Fruit fly (Drosophila melanogaster): ENCODE data around the gene Mybbp1A.

- TF ChIP-seq br (GFP tag; optimal IDR thresholded peaks at IDR 0.05): no peak
- TF ChIP-seq h (GFP tag; optimal IDR thresholded peaks at IDR 0.05): no peak
- no peak for TF ChIP-seq CG32264 (GFP tag; optimal IDR thresholded peaks at IDR 0.05)
- no peak for TF ChIP-seq fru (GFP tag; optimal IDR thresholded peaks at IDR 0.05)
- TF ChIP-seq Rel (GFP tag; optimal IDR thresholded peaks at IDR 0.05): no peak
- no peak for TF ChIP-seq Rel (tag; optimal IDR thresholded peaks at IDR 0.05)
- TF ChIP-seq dmrt93B (GFP tag; optimal IDR thresholded peaks at IDR 0.05): no peak
- no peak for TF ChIP-seq Hr83 (GFP tag; optimal IDR thresholded peaks at IDR 0.05; ENCODE audit: poor library complexity, severe bottlenecking)
- TF ChIP-seq sage (GFP tag; optimal IDR thresholded peaks at IDR 0.05): no peak
- peak in 1 of 2 experiments; percentile 1 for TF ChIP-seq foxo (GFP tag; optimal IDR thresholded peaks at IDR 0.05)
- no peak for TF ChIP-seq Hr78 (GFP tag; optimal IDR thresholded peaks at IDR 0.05)
- TF ChIP-seq usp (GFP tag; optimal IDR thresholded peaks at IDR 0.05): no peak
- TF ChIP-seq pan (optimal IDR thresholded peaks at IDR 0.05): no peak
These were observed 11.0 kb upstream of the Mybbp1A start for dm6 chrX:618583-618982.

Data from whole organism, wandering third instar larva.